Fruit fly (Drosophila melanogaster): Measurements from ENCODE around the gene CAH1.

DNA sequence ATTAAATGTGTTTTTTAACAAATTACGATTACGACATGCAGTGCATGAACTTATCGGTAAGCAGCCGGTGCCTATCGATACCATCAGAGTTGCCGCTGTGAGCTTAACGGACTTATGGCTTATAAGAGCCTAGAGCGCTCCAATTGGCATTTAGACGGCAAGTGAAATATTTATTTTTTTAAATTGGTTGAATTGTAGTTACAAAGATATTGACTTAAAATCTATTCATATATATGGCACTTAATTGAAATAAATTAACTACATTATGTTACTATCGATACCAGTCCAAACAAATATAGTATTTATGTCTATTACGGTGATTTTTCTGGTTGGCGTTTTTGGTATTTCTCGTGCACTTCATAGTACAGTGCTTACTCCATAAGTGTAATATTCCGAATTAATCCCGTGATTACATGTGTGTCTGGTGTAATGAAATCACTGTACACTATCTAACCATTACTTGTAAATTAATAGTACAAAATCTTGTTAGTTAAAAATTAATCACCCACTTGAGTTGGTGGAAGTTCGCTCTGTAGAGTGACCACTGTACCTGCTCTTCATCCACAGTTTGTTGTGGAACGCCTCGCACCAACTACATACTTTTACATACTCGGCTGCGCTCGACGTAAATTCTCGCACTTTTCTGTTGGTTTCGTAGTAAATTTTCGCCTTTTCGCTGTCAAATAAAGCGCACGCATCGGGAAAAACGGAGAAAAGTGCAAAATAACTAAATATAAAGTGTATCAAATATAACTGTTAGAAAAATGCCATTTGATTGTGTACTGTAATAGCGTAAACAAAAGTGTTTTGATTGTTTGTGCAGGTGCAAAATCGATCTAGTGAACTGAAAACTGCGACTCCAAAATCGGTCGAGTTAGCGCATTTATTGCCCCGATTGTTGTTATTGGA, 31.8 kb downstream of the CAH1 start, which contains the start of the genes mRpS23 and CenG1A:
- TF ChIP-seq ttk (optimal IDR thresholded peaks at IDR 0.05) (no peak), h (optimal IDR thresholded peaks at IDR 0.05) (no peak)

All from Kc167 (cell line).